Worm (Caenorhabditis elegans) whole organism, dauer: ENCODE results near the gene srh-203.
"Not testable (repeated sequence)": the region's sequence is repeated elsewhere in the genome, so short reads cannot be mapped to it uniquely, and the experiment has no call there.

Experiments used
- unc-62 ChIP-seq: sonication (generic microtip); optimal IDR thresholded peaks from 2 replicates; lab custom pipeline; 2017; ENCODE audit warnings: missing biosample characterization, missing genetic modification reagents, missing genetic modification characterization

The srh-203 gene

DNA sequence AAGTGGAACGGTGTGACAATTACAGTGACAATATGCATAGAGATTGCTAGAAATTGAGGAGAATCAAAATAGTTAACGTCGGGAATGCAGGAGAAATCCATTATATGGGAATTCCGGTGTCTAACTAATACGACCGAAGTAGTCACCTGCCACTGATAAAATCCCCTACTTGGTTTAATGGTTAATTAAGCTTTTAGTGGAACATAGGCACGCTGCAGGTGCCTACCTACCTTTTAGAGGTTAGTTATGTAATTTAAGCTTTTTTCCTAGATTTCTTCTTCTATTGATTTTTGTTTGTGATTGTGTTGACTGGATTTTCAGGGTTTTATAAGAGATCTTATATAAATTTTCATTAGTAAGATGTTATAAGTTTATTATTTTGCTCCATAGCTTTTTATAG is at the start of gene srh-203:
TSS of gene srh-203 (minus strand) at position 101 of the 400 bp plus-strand sequence.
- TF ChIP-seq unc-62 (GFP tag; lab: Kevin White, UChicago) = not testable (repeated sequence)

DNA sequence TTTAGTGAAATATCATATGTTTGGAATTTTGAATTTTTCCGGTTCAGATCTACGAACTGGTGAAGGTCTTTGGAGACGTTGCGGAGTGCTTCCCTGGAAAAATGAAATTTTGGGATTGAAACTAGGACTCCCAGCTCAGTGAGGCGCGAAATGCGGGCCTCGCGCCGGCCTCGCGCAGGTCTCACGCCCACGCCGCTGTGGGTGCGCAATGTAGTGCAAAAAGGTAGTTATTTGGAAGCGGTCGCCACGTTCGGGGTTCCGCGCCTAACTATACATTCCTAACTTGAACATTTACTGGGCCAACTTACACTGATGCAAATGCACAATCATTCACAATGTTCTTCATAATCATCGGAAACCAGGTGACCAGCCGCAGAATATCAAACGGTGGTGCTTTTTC is 44.0 kb upstream of the srh-203 start:
- no peak for TF ChIP-seq unc-62 (GFP tag; lab: Kevin White, UChicago)

DNA sequence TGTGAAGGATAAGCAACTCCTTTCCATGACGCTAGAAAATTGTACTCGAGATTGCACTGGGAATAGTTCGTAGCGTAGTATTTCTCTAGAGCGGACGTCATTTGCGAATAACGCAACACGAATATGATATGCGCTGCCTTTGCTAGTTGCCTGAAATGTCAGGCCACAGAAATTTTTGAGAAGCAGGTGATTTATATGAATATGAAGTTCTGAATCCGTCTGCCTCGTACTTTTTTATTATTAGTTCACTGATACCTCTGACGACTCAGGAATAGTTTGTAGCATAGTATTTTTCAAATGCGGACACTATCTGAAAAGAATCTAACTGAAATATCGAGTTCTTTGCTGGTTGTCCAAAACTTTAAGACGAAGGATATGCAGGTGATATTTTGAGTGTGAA is 40.0 kb upstream of the srh-203 start, which contains the start of gene srh-118:
TSS of gene srh-118 (minus strand) at position 101 of the 400 bp plus-strand sequence.
- no peak for TF ChIP-seq unc-62 (GFP tag; lab: Kevin White, UChicago)

DNA sequence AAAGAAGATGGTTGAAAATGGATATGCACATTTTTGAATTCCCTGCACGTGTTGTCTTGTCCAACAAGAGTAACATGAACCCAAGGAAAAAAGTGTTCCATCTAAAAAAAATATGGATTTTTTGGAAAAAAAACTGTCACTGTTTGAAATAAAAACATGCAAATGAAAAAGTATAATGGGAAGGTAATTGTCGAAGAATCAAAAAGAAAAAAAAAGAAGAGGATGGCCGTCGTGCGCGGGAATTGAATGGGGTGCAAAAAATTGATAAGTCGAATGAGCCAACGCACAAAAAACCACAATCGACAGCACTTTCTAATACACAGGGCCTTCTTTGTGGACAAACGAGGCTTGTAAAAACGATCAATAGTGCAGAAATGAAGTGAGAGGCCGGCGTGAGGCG is 37.6 kb upstream of the srh-203 start, which contains the start of gene fbxa-102:
TSS of gene fbxa-102 (minus strand) at position 101 of the 400 bp plus-strand sequence.
- no peak for TF ChIP-seq unc-62 (GFP tag; lab: Kevin White, UChicago)

DNA sequence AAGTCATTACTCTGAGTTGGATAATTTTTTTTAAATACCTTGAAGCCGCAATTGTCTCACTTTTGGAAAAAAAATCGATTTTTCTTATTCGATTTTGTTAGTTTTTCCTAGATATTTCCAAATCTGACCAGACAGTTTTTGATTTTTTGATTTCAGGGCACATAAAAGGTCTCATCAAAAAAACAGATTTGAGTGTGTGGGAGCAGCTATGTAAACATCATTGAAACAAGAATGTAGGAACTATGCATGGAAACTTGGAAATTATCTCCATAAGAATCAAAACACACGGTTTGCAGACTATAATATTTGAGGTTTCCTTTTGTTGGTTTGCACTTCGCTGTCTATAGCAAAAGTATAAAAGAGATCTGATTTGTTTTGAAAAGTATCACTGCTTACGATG is 29.9 kb upstream of the srh-203 start, which contains the start of gene scl-24:
TSS of gene scl-24 (plus strand) at position 301 of the 400 bp plus-strand sequence.
- no peak for TF ChIP-seq unc-62 (GFP tag; lab: Kevin White, UChicago)

DNA sequence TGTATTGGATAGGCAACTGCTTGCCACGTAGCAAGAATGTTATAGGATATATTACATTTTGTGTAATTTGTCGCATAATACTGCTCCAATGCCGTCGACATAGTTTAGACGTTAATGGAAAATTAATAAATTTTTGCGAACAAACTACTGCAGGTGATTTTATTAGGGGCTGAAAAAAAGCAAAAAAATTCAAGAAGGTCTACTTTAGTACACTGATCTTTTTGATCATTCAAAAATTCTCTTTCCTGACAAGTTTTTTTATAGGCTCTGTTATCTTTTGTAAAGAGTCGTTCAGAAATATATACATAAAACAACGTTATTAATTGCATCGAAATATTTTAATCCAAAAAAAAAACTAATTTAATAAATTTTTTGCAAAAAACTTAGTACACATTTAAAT is 29.0 kb upstream of the srh-203 start, which contains the start of gene srh-111:
TSS of gene srh-111 (minus strand) at position 101 of the 400 bp plus-strand sequence.
- TF ChIP-seq unc-62 (GFP tag; lab: Kevin White, UChicago) = no peak

DNA sequence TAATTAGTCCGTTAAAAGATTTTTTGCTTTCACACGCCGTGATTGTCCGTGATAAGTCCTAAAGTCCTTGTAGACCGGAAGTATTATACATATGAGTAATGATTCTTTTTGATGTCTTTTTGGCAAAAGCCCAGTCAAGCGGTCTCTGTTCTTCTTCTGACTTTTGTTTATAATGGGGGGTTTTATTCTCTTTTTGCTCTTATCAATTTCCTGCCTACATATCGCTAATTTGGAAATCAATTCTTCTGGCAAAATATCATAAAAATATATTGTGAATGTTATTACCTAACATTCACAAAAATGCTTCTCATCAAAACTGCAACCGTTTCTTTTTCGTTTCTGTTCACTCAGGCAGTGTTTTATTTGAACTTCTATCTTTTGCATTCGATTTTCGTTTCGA is 20.4 kb upstream of the srh-203 start, which contains the start of gene srbc-61:
TSS of gene srbc-61 (plus strand) at position 301 of the 400 bp plus-strand sequence.
- no peak for TF ChIP-seq unc-62 (GFP tag; lab: Kevin White, UChicago)

DNA sequence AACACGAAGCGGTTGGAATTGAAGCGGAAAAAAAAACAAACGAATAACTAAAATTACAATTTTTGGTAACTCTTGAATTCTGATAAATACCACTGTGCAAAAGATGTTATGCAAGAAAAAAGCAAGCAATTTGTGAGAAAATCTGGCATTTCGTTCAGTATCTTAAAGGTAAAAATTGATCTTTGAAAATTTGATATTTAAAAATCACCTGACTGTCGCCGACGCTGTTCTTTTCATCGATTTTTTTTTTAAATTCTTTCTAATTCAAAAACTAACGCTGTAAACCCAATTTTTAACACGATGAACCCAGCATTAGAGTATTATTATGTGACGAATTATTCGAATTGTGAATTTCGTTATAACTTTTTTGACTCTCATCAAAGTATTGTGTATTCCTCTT is 17.6 kb upstream of the srh-203 start, which contains the start of gene srh-123:
TSS of gene srh-123 (plus strand) at position 301 of the 400 bp plus-strand sequence.
- TF ChIP-seq unc-62 (GFP tag; lab: Kevin White, UChicago) = no peak

DNA sequence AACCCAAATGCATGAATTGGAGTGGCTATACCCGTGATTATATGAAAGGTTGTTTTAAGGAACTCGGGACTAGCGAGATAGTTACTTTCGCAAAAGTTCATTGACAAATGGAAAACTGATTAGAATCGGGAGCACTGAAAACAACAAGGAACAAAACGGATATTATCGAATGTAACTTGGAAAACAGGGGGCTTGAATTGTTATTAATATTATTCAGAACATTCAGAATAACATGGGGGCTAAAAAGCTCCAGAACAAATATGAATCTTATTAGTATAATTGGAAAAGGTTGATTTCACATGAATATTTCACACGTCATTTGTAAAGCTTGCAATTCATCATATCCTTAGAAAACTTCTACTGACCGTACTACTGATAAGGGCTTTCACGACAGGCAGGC is 15.5 kb upstream of the srh-203 start, which contains the start of gene srh-235:
TSS of gene srh-235 (minus strand) at position 101 of the 400 bp plus-strand sequence.
- no peak for TF ChIP-seq unc-62 (GFP tag; lab: Kevin White, UChicago)

DNA sequence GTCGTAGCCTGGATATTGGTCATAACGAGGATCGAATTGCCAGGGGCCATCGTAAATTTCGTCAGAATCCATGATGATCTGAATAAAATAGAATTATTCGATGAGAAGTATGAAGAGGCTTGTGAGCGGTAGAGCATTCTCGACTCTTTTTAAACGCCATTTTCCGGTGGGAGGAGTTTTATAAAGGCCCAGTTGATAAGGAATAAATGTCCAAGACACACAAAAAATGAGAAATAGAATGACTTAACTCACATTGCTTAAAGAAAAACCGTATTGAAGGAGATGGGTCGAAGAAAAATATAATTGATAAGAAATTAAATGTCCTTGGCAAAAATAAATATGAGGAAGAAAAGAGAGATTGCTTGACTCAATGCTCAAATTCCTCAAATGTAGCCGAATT is 13.1 kb upstream of the srh-203 start, which contains the start of gene F20E11.17:
TSS of gene F20E11.17 (minus strand) at position 101 of the 400 bp plus-strand sequence.
- no peak for TF ChIP-seq unc-62 (GFP tag; lab: Kevin White, UChicago)

DNA sequence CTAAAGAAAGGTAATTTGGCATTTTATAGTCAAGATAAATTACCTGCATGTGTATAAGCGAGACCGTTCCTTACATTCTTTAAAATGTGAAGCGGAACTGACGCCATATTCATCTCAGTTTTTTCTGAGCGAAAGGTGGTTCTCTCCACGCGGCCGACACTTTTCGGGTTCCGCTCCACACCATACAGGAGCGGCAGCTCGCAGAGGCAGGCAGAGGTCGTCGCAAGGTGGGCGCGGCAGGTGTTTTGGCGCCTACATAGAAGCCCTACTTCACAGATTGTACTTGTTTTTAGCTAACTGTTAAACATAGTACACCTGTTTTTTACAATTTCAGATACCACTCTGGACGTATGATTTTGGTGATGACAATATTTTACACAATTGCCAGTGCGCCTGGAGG is 11.8 kb upstream of the srh-203 start:
- TF ChIP-seq unc-62 (GFP tag; lab: Kevin White, UChicago) = no peak

DNA sequence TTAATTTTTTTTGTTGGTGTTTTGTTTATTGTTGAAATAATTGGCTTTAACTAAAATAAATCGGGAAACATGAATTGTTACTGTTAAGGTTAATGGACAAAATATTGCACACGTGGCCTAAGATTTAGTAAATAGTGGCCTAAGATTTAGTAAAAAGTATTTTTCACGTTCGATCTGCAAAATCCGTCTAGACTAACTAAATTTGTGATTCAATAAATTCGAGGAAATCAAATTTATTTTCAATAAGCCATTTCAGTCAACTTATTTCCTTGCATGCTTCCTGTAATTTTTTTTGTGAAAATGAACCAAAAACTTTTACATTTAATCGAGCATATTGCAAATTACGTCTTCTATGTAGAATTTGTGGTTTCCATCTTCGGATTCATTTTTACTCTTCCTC is 10.7 kb upstream of the srh-203 start, which contains the start of gene srw-72:
TSS of gene srw-72 (plus strand) at position 301 of the 400 bp plus-strand sequence.
- TF ChIP-seq unc-62 (GFP tag; lab: Kevin White, UChicago) = no peak

DNA sequence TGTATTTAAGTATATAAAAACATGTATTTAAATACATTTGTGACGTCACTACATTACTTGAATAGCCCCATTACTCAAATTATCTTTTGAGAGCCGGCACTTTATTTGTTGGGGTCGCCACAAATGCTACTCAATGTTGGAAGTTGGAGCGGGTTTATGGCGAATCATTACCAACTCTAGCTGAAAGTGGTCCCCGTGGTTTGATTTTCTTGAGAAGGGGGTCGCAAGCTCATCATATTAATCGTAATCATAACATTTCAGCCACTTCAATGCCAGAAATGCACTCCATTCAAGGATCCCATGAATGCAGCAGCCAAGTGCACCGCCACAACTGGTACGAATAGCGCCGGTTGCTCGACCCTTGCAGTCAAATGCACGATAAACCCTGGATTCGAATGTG is 8.2 kb upstream of the srh-203 start, which contains the start of gene F20E11.7:
TSS of gene F20E11.7 (plus strand) at position 301 of the 400 bp plus-strand sequence.
- TF ChIP-seq unc-62 (GFP tag; lab: Kevin White, UChicago) = not testable (repeated sequence)

DNA sequence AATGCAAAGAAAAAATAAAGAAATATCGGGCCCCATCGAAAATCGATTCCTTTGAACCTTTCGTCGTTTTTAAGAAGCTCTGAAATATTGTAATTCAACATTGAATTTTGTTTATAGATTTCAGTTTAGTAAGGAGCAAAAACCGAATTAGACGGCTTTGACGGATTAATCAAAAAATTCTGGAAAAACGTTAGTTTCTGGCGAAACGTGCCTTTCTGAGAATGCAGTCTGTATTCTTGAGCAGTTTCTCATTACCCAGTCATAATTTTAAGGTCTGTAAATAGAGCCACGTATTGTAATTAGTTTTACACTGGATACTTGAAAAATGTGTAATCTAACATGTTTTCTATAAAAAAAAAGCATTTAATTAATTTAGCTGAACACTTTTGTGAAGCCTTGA is 4.0 kb upstream of the srh-203 start, which contains the start of gene srz-48:
TSS of gene srz-48 (minus strand) at position 101 of the 400 bp plus-strand sequence.
- no peak for TF ChIP-seq unc-62 (GFP tag; lab: Kevin White, UChicago)

DNA sequence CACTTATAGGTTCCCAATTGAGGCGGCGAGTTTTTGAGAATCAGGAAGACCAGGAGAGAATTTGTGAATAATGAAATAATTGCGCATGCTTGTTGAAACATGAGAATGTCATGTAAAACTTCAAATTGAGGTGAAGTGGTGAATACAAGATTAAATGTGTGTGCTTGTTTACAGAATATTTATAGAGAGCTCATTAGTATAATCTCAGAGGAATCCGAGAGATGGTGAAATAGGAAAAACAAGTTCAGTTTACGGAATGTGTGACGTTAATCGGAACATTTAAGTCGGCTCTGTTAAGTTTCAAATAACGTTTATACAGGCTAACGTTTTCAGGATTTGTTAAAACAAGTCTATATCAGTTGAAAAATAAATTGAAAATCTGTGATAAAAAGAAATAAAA is 2.0 kb upstream of the srh-203 start, which contains the start of gene str-200:
TSS of gene str-200 (minus strand) at position 101 of the 400 bp plus-strand sequence.
- TF ChIP-seq unc-62 (GFP tag; lab: Kevin White, UChicago) = no peak

DNA sequence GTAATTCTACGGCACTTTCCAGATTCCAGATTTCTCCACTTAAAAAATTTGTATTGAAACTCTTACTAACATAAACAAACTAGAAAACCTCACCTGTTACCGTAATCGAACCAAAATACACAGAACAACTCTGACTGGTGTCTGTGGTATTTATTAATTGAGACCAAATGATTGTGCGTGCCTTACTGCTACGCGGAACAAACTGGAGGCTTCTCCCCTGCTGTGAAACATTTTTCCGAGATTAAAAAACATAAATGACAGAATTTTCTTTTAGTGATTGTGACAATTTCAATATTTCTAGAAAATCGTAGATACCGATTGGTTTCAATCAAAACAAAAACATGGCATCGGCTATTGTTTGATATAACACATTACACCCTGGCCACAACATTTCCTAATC is 6.3 kb downstream of the srh-203 start:
- TF ChIP-seq unc-62 (GFP tag; lab: Kevin White, UChicago) = no peak

DNA sequence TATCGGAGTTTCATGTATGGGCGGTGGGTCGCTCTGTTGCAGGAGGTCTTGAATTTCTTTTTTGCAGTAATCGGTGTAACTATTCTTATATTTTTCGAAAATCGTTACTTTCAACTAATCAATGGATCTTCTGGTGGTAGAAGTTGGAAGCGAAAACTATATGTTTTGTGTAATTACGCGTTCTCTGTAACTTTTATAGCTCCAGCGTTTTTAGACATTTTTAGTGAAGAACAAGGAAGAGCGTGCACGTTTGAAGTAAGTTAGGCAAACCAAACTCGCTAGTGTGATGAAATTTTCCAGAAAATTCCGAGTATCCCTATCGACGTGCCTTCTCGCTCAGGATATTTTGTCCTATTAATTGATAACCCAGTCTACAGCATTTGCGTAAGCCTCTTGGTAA is 16.7 kb downstream of the srh-203 start, which contains the start of gene srh-154:
TSS of gene srh-154 (plus strand) at position 301 of the 400 bp plus-strand sequence.
- no peak for TF ChIP-seq unc-62 (GFP tag; lab: Kevin White, UChicago)
